Worm (Caenorhabditis elegans) whole organism, early embryonic: ENCODE results near the gene R13A5.11.

Experiments
- hnd-1 ChIP-seq: sonication (generic microtip); optimal IDR thresholded peaks from 2 replicates; lab custom pipeline; 2016; ENCODE audit warnings: missing genetic modification characterization, missing compliant biosample characterization
- pes-1 ChIP-seq: fragments of 200-800 bp; sonication (Bioruptor generic); IDR thresholded peaks from 2 replicates; pipeline ENCODE4 v1.3.6; 2022; ENCODE audit warnings: missing genetic modification reagents, missing genetic modification characterization, missing compliant biosample characterization

DNA sequence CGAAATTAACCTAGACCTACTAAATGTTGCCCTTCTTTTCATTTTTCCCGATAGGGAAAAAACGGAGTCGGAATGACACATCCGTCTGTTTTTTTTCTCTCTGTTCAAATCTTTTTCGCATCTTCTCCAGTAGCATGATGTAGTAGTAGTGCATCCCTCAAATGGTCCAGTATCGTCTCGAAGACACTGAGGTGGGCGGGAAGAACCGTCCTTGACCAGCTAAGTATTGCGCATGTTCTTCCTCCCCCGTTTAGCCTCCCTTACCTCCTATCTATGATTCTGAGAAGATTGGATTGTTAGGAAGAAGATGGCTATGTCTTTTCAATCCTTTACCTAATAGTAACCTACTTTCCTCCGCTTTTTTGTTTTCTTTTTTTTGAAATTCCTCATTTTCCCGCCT is 29.8 kb upstream of the R13A5.11 start:
- no peak for TF ChIP-seq pes-1 (GFP tag; lab: Robert Waterston, UW)
- TF ChIP-seq hnd-1 (tag; lab: Kevin White, UChicago), result no peak
